Worm (Caenorhabditis elegans): ENCODE measurements around the gene tph-1.

DNA sequence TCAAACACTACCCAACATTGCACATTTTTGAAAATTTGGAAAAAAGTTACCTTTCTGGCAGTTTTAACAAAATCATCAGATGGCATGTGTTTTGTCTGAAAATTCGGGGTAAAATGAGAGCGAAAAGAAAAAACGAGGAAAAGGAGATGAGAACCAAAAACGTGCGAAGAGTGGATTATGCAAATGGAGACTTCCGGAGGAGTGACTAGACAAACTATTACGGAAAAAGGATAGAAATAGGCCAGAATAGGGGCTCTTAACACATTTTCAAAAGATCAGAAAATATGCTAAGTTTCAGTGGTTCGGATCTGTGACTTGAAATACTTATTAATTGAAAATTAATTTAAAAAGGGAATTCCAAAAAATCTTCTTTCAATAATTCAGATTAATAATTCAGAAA lies 49.7 kb upstream of the tph-1 start, which contains the start of gene srab-14:
- TF ChIP-seq hmg-1.2 (GFP tag; IDR thresholded peaks at IDR 0.05) (no peak), egrh-3 (GFP tag; IDR thresholded peaks at IDR 0.05) (no peak)

Data from whole organism, young adult.